Fruit fly (Drosophila melanogaster): ENCODE results near the gene CG14829.

Gene CG14829

DNA sequence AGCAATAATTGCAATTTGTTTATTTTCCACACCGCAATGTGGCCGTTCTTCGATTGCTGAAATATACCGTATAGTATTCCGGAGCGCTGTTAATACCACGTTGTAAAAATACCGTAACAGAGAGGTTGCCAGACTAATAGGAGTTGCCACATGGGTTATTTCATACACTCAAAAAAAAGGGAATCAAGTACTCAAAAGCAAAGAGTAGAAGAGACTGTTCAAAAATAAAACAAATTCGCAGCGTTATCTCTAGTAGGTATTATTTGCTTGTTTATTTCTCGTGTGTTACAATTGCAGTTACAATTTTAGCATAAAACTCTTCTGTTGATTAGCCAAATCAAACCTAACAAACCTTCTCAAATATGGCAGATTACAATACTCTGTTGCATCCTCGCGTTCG is 12.5 kb upstream of the CG14829 start, which contains the start of gene MED4 (continued):
- TF ChIP-seq CG8765 (GFP tag; IDR thresholded peaks at IDR 0.05) = no peak
- no peak for TF ChIP-seq CG31365 (tag; optimal IDR thresholded peaks at IDR 0.05)
- peak; percentile 86 to 92 for TF ChIP-seq dpn (GFP tag; optimal IDR thresholded peaks at IDR 0.05)
- peak; percentile 62 for TF ChIP-seq Mad (GFP tag; optimal IDR thresholded peaks at IDR 0.05)
- no peak for TF ChIP-seq fd102C (GFP tag; optimal IDR thresholded peaks at IDR 0.05)
- peak; percentile 75 for TF ChIP-seq stc (GFP tag; IDR thresholded peaks at IDR 0.05)
- peak; percentile 75 for TF ChIP-seq pb (GFP tag; optimal IDR thresholded peaks at IDR 0.05)
- peak; percentile 67; the same call in 2 of the 3 replicates for TF ChIP-seq Aef1 (GFP tag; IDR thresholded peaks at IDR 0.05)
- peak; percentile 67; the same call in 1 of the 2 replicates for TF ChIP-seq E2f2 (GFP tag; IDR thresholded peaks at IDR 0.05)
- no peak for TF ChIP-seq lov (optimal IDR thresholded peaks at IDR 0.05)
- TF ChIP-seq lov (GFP tag; IDR thresholded peaks at IDR 0.05) = no peak
- TF ChIP-seq crc (GFP tag; optimal IDR thresholded peaks at IDR 0.05) = peak; percentile 59
- TF ChIP-seq CG15269 (tag; optimal IDR thresholded peaks at IDR 0.05) = peak; percentile 74
- TF ChIP-seq shn (GFP tag; optimal IDR thresholded peaks at IDR 0.05) = peak; percentile 82
- peak; percentile 82 for TF ChIP-seq phol (tag; optimal IDR thresholded peaks at IDR 0.05)
- no peak for TF ChIP-seq CG17612 (GFP tag; IDR thresholded peaks at IDR 0.05)
- TF ChIP-seq knrl (GFP tag; IDR thresholded peaks at IDR 0.05; ENCODE audit: partially characterized antibody) = peak; percentile 26; the same call in 1 of the 3 replicates
- TF ChIP-seq CG6791 (GFP tag; IDR thresholded peaks at IDR 0.05; ENCODE audit: partially characterized antibody) = no peak
- peak; percentile 19 for TF ChIP-seq Usf (GFP tag; optimal IDR thresholded peaks at IDR 0.05)
- peak; percentile 80 for TF ChIP-seq Chrac-16 (GFP tag; optimal IDR thresholded peaks at IDR 0.05)
- peak; percentile 86 for TF ChIP-seq pho (GFP tag; optimal IDR thresholded peaks at IDR 0.05)
- no peak for TF ChIP-seq dmrt99B (tag; optimal IDR thresholded peaks at IDR 0.05)
- peak; percentile 91 for TF ChIP-seq mam (GFP tag; optimal IDR thresholded peaks at IDR 0.05)
- peak; percentile 42 for TF ChIP-seq CG30431 (GFP tag; optimal IDR thresholded peaks at IDR 0.05)
- TF ChIP-seq slbo (GFP tag; IDR thresholded peaks at IDR 0.05) = peak; percentile 91
- TF ChIP-seq Sry-β (GFP tag; optimal IDR thresholded peaks at IDR 0.05) = peak; percentile 16
- TF ChIP-seq tio (GFP tag; optimal IDR thresholded peaks at IDR 0.05) = no peak
- no peak for TF ChIP-seq Tbp (GFP tag; optimal IDR thresholded peaks at IDR 0.05)
- peak; percentile 50; the same call in 1 of the 3 replicates for TF ChIP-seq Mrtf (GFP tag; IDR thresholded peaks at IDR 0.05)
- peak; percentile 96 for TF ChIP-seq gfzf (GFP tag; optimal IDR thresholded peaks at IDR 0.05)
- TF ChIP-seq dati (GFP tag; IDR thresholded peaks at IDR 0.05) = peak; percentile 18; the same call in 1 of the 2 replicates
- TF ChIP-seq ro (GFP tag; IDR thresholded peaks at IDR 0.05) = no peak
- peak; percentile 63 for TF ChIP-seq ssp (GFP tag; IDR thresholded peaks at IDR 0.05)
- no peak for TF ChIP-seq cg (GFP tag; optimal IDR thresholded peaks at IDR 0.05)
- peak; percentile 45 for TF ChIP-seq D19A (tag; optimal IDR thresholded peaks at IDR 0.05)
- TF ChIP-seq Jarid2 (GFP tag; optimal IDR thresholded peaks at IDR 0.05) = no peak
- TF ChIP-seq odd (GFP tag; optimal IDR thresholded peaks at IDR 0.05) = peak; percentile 45
- peak; percentile 49 for TF ChIP-seq Nf-YC (tag; optimal IDR thresholded peaks at IDR 0.05)
- TF ChIP-seq ATbp (GFP tag; optimal IDR thresholded peaks at IDR 0.05) = no peak
- TF ChIP-seq CG1603 (tag; optimal IDR thresholded peaks at IDR 0.05) = peak; percentile 88
- peak; percentile 88 for TF ChIP-seq fu2 (GFP tag; optimal IDR thresholded peaks at IDR 0.05)
- peak; percentile 79 for TF ChIP-seq CG11085 (GFP tag; IDR thresholded peaks at IDR 0.05)
- TF ChIP-seq ttk (GFP tag; IDR thresholded peaks at IDR 0.05) = peak; percentile 82
- peak; percentile 93 for TF ChIP-seq CG4617 (GFP tag; optimal IDR thresholded peaks at IDR 0.05; ENCODE audit: borderline replicate concordance)
- no peak for TF ChIP-seq cas (GFP tag; IDR thresholded peaks at IDR 0.05)
- peak; percentile 77 for TF ChIP-seq unpg (GFP tag; optimal IDR thresholded peaks at IDR 0.05)
- 0 out of 3 replicates have a peak, but pooled peaks have one; percentile 52 for TF ChIP-seq gce (GFP tag; IDR thresholded peaks at IDR 0.05)
- no peak for TF ChIP-seq Gsc (GFP tag; IDR thresholded peaks at IDR 0.05)
- TF ChIP-seq CG7839 (tag; optimal IDR thresholded peaks at IDR 0.05) = peak; percentile 77
- peak; percentile 48 for TF ChIP-seq trh (GFP tag; optimal IDR thresholded peaks at IDR 0.05)
- TF ChIP-seq CG2875 (GFP tag; optimal IDR thresholded peaks at IDR 0.05) = peak; percentile 43
- peak; percentile 73 for TF ChIP-seq CG17328 (GFP tag; IDR thresholded peaks at IDR 0.05)
